Worm (Caenorhabditis elegans): ENCODE results near the gene T13C2.3.

Gene T13C2.3

ce11 chrII:6829108-6829507, 40.1 kb downstream of the T13C2.3 start:
- TF ChIP-seq jun-1 (tag; optimal IDR thresholded peaks at IDR 0.05) (peak; percentile 42), egl-27 (tag; optimal IDR thresholded peaks at IDR 0.05) (no peak), nhr-43 (tag; optimal IDR thresholded peaks at IDR 0.05; ENCODE audit: poor library complexity, severe bottlenecking) (no peak), mdl-1 (tag; optimal IDR thresholded peaks at IDR 0.05) (no peak), nfya-1 (tag; optimal IDR thresholded peaks at IDR 0.05; ENCODE audit: insufficient read depth) (peak; percentile 52), ztf-11 (tag; optimal IDR thresholded peaks at IDR 0.05) (no peak), pha-4 (tag; optimal IDR thresholded peaks at IDR 0.05) (peak; percentile 74), pqm-1 (tag; optimal IDR thresholded peaks at IDR 0.05) (peak; percentile 51), elt-2 (tag; optimal IDR thresholded peaks at IDR 0.05) (peak; percentile 71), skn-1 (tag; optimal IDR thresholded peaks at IDR 0.05) (no peak), zag-1 (tag; optimal IDR thresholded peaks at IDR 0.05) (no peak), sea-2 (GFP tag; optimal IDR thresholded peaks at IDR 0.05) (no peak), fkh-2 (tag; optimal IDR thresholded peaks at IDR 0.05) (no peak), tbx-2 (tag; optimal IDR thresholded peaks at IDR 0.05) (no peak), nhr-12 (tag; optimal IDR thresholded peaks at IDR 0.05) (no peak), nhr-23 (tag; optimal IDR thresholded peaks at IDR 0.05) (peak; percentile 52), ztf-4 (tag; optimal IDR thresholded peaks at IDR 0.05) (no peak), unc-39 (tag; optimal IDR thresholded peaks at IDR 0.05) (no peak), nhr-237 (tag; optimal IDR thresholded peaks at IDR 0.05) (no peak), daf-12 (tag; optimal IDR thresholded peaks at IDR 0.05) (no peak), nhr-11 (tag; optimal IDR thresholded peaks at IDR 0.05) (no peak), snpc-4 (tag; optimal IDR thresholded peaks at IDR 0.05) (no peak), nhr-67 (tag; optimal IDR thresholded peaks at IDR 0.05) (no peak), nhr-25 (tag; optimal IDR thresholded peaks at IDR 0.05) (peak; percentile 79), ceh-16 (tag; optimal IDR thresholded peaks at IDR 0.05) (no peak), ceh-9 (tag; optimal IDR thresholded peaks at IDR 0.05) (no peak), elt-3 (tag; optimal IDR thresholded peaks at IDR 0.05) (peak in 1 of 3 experiments; percentile 74), elt-1 (tag; optimal IDR thresholded peaks at IDR 0.05) (peak; percentile 48), lin-15B (tag; optimal IDR thresholded peaks at IDR 0.05) (no peak), lin-39 (tag; optimal IDR thresholded peaks at IDR 0.05) (no peak), hmg-11 (tag; optimal IDR thresholded peaks at IDR 0.05) (peak; percentile 34), unc-62 (GFP tag; optimal IDR thresholded peaks at IDR 0.05) (peak; percentile 74)

- TF ChIP-seq nhr-25 (tag; optimal IDR thresholded peaks at IDR 0.05): no peak
- TF ChIP-seq nhr-23 (tag; optimal IDR thresholded peaks at IDR 0.05): peak; percentile 38
- peak; percentile 20 for TF ChIP-seq nhr-43 (tag; optimal IDR thresholded peaks at IDR 0.05; ENCODE audit: poor library complexity, severe bottlenecking)
- TF ChIP-seq ztf-11 (tag; optimal IDR thresholded peaks at IDR 0.05): no peak
- no peak for TF ChIP-seq nhr-28 (tag; optimal IDR thresholded peaks at IDR 0.05)
- TF ChIP-seq mml-1 (tag; optimal IDR thresholded peaks at IDR 0.05): no peak
- peak; percentile 29 for TF ChIP-seq elt-1 (tag; optimal IDR thresholded peaks at IDR 0.05)
- peak; percentile 34 for TF ChIP-seq elt-2 (tag; optimal IDR thresholded peaks at IDR 0.05)
- TF ChIP-seq unc-62 (GFP tag; optimal IDR thresholded peaks at IDR 0.05): peak; percentile 20
- TF ChIP-seq elt-3 (tag; optimal IDR thresholded peaks at IDR 0.05): peak in 1 of 3 experiments; percentile 10
- no peak for TF ChIP-seq ama-1 (optimal IDR thresholded peaks at IDR 0.05)
- TF ChIP-seq mdl-1 (tag; optimal IDR thresholded peaks at IDR 0.05): no peak
- no peak for TF ChIP-seq pqm-1 (tag; optimal IDR thresholded peaks at IDR 0.05)
Observed at ce11 chrII:6830012-6830411, 41.0 kb downstream of the T13C2.3 start.

DNA sequence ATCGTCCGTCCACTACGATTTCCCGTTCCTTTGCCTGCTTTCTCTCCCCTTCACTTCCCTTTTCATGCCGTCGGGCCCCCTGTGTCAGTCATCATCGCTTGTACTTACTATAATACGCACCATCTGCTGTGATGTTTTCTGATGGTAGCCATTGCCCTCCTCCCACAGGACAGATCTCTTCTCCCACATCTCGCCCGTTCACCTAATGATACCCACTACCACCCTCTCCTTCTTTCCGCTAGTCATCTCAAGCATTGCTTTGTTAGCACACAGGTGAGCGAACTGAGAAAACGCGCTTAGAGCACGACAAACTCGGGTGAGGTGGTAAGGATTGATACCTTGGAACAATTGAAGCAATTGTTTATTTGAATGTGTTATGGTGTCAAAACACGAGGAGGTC, 41.9 kb downstream of the T13C2.3 start:
- TF ChIP-seq snpc-4 (tag; optimal IDR thresholded peaks at IDR 0.05) (no peak), sea-2 (GFP tag; optimal IDR thresholded peaks at IDR 0.05) (no peak)

DNA sequence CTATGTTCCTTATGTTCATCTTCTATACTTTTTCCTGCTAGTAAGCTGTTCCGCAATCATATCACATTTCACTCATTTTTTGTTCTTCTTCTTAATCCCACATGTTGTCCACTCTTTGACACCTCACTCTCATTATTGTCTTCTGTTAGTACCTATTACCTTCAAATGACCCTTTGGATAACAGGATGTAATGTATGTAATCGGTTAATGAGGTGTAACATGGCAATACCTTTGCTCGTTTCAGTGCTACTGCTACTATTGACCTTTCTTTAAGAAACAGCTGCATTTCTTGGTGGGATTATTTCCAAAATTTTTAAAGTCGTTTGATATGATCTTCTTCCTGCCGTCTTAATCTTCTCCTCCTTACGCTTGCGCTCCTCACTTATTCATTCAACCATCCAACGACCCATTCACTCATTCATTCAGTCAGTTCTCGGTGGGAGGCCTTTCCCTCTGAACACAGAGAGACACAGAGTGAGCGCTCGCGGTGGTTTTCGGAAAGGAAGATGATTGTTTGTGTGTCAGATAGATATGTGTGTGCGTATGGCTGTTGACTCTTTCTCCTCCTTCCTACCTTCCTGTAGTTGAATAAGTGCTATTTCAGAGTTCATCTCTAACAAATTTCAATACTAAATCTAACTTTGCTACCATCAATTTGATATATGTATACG, 42.6 kb downstream of the T13C2.3 start:
- TF ChIP-seq elt-1 (tag; optimal IDR thresholded peaks at IDR 0.05): peak; percentile 14
- peak; percentile 0 for TF ChIP-seq hmg-11 (tag; optimal IDR thresholded peaks at IDR 0.05)
- TF ChIP-seq elt-3 (tag; optimal IDR thresholded peaks at IDR 0.05): no peak
- no peak for TF ChIP-seq lsy-12 (tag; optimal IDR thresholded peaks at IDR 0.05)
- TF ChIP-seq lin-39 (tag; optimal IDR thresholded peaks at IDR 0.05): no peak
- TF ChIP-seq zag-1 (tag; optimal IDR thresholded peaks at IDR 0.05): no peak
- peak; percentile 29 for TF ChIP-seq pha-4 (tag; optimal IDR thresholded peaks at IDR 0.05)
- TF ChIP-seq nhr-28 (tag; optimal IDR thresholded peaks at IDR 0.05): no peak
- TF ChIP-seq nhr-12 (tag; optimal IDR thresholded peaks at IDR 0.05): no peak
- peak; percentile 36 for TF ChIP-seq egl-5 (tag; optimal IDR thresholded peaks at IDR 0.05)

Measured in whole organism, L3 larva.